Fruit fly (Drosophila melanogaster) whole organism, embryonic: ENCODE measurements around the gene jus.

Experiments
- Adf1 ChIP-seq: fragments of 200-800 bp; sonication (Bioruptor generic); IDR thresholded peaks from 2 replicates; pipeline ENCODE4 v1.3.6; 2022; ENCODE audit warnings: missing biosample characterization, missing genetic modification characterization
- Asciz ChIP-seq: fragments of 200-800 bp; sonication (Bioruptor generic); optimal IDR thresholded peaks from 2 replicates; lab custom pipeline; 2017; ENCODE audit warnings: missing biosample characterization, mild to moderate bottlenecking, missing genetic modification characterization, missing genetic modification reagents
- B-H1 ChIP-seq: fragments of 200-800 bp; sonication (Bioruptor generic); IDR thresholded peaks from 3 replicates; pipeline ENCODE4 v1.3.6; 2022; ENCODE audit warnings: missing biosample characterization, missing genetic modification characterization
- CG12104 ChIP-seq: fragments of 200-800 bp; sonication (Bioruptor generic); optimal IDR thresholded peaks from 3 replicates; lab custom pipeline; 2016; ENCODE audit warnings: missing biosample characterization, missing genetic modification characterization
- CG12391 ChIP-seq: fragments of 200-800 bp; sonication (Bioruptor generic); optimal IDR thresholded peaks from 3 replicates; lab custom pipeline; 2018; ENCODE audit warnings: missing biosample characterization, mild to moderate bottlenecking, missing genetic modification characterization, moderate library complexity
- CG12769 ChIP-seq: fragments of 200-800 bp; sonication (Bioruptor generic); optimal IDR thresholded peaks from 2 replicates; lab custom pipeline; 2019; ENCODE audit warnings: missing biosample characterization, mild to moderate bottlenecking, missing genetic modification characterization, moderate library complexity
- CG13624 ChIP-seq: fragments of 200-800 bp; sonication (Bioruptor generic); optimal IDR thresholded peaks from 2 replicates; lab custom pipeline; 2016; ENCODE audit warnings: missing biosample characterization, missing genetic modification characterization
- CG13775 ChIP-seq: fragments of 200-800 bp; sonication (Bioruptor generic); optimal IDR thresholded peaks from 3 replicates; lab custom pipeline; 2017; ENCODE audit warnings: missing biosample characterization, mild to moderate bottlenecking, missing genetic modification characterization
- CG14014 ChIP-seq: fragments of 200-800 bp; sonication (Bioruptor generic); IDR thresholded peaks from 2 replicates; pipeline ENCODE4 v1.3.6; 2022; ENCODE audit warnings: missing biosample characterization, missing genetic modification characterization
- CG15514 ChIP-seq: fragments of 200-800 bp; sonication (Bioruptor generic); optimal IDR thresholded peaks from 3 replicates; lab custom pipeline; 2017; ENCODE audit warnings: missing biosample characterization, missing genetic modification characterization, mild to moderate bottlenecking, moderate library complexity, missing genetic modification reagents
- CG18262 ChIP-seq: fragments of 200-800 bp; optimal IDR thresholded peaks from 3 replicates; lab custom pipeline; 2019; ENCODE audit warnings: missing biosample characterization, mild to moderate bottlenecking, missing genetic modification characterization, moderate library complexity
- CG3065 ChIP-seq: fragments of 200-800 bp; sonication (Bioruptor generic); optimal IDR thresholded peaks from 2 replicates; lab custom pipeline; 2016; ENCODE audit warnings: missing biosample characterization, missing genetic modification characterization
- CG32532 ChIP-seq: fragments of 200-800 bp; sonication (Bioruptor generic); IDR thresholded peaks from 2 replicates; pipeline ENCODE4 v1.3.6; 2022; ENCODE audit warnings: missing biosample characterization, missing genetic modification characterization
- CG3726 ChIP-seq: fragments of 200-800 bp; sonication (Bioruptor generic); IDR thresholded peaks from 3 replicates; pipeline ENCODE4, ENCODE4 v1.3.6; 2022; ENCODE audit warnings: missing biosample characterization, missing genetic modification characterization
- CG4360 ChIP-seq: fragments of 200-800 bp; sonication (Bioruptor generic); IDR thresholded peaks from 2 replicates; pipeline ENCODE4 v1.3.6; 2022; ENCODE audit warnings: missing biosample characterization, missing genetic modification characterization
- CG6854 ChIP-seq: fragments of 200-800 bp; sonication (Bioruptor generic); optimal IDR thresholded peaks from 3 replicates; lab custom pipeline; 2017; ENCODE audit warnings: missing biosample characterization, mild to moderate bottlenecking, missing genetic modification characterization
- CG7271 ChIP-seq: fragments of 200-800 bp; sonication (Bioruptor generic); optimal IDR thresholded peaks from 2 replicates; lab custom pipeline; 2018; ENCODE audit warnings: missing biosample characterization, mild to moderate bottlenecking, missing genetic modification characterization, moderate library complexity
- CG7556 ChIP-seq: fragments of 200-800 bp; sonication (Bioruptor generic); optimal IDR thresholded peaks from 2 replicates; lab custom pipeline; 2017; ENCODE audit warnings: missing biosample characterization, mild to moderate bottlenecking, missing genetic modification characterization
- CG7839 ChIP-seq: fragments of 200-800 bp; sonication (Bioruptor generic); optimal IDR thresholded peaks from 3 replicates; lab custom pipeline; 2018; ENCODE audit warnings: missing biosample characterization, mild to moderate bottlenecking, missing genetic modification characterization, moderate library complexity
- CG8388 ChIP-seq: fragments of 200-800 bp; sonication (Bioruptor generic); optimal IDR thresholded peaks from 2 replicates; lab custom pipeline; 2019; ENCODE audit warnings: missing biosample characterization, mild to moderate bottlenecking, missing genetic modification characterization, moderate library complexity
- CG9876 ChIP-seq: fragments of 200-800 bp; sonication (Bioruptor generic); optimal IDR thresholded peaks from 2 replicates; lab custom pipeline; 2016; ENCODE audit warnings: missing biosample characterization, missing genetic modification characterization
- Dbx ChIP-seq: fragments of 200-800 bp; sonication (Bioruptor generic); IDR thresholded peaks from 3 replicates; pipeline ENCODE4 v1.3.6; 2022; ENCODE audit warnings: missing biosample characterization, missing genetic modification characterization
- Doc3 ChIP-seq: fragments of 200-800 bp; sonication (Bioruptor generic); IDR thresholded peaks from 3 replicates; pipeline ENCODE4 v1.3.6; 2022; ENCODE audit warnings: missing biosample characterization, missing genetic modification characterization; ENCODE audit not compliant: partially characterized antibody
- Dp ChIP-seq: fragments of 200-800 bp; sonication (Bioruptor generic); optimal IDR thresholded peaks from 2 replicates; lab custom pipeline; 2018; ENCODE audit warnings: missing biosample characterization, mild to moderate bottlenecking, missing genetic modification characterization, moderate library complexity
- Hmr ChIP-seq: fragments of 200-800 bp; sonication (Bioruptor generic); optimal IDR thresholded peaks from 3 replicates; lab custom pipeline; 2017; ENCODE audit warnings: mild to moderate bottlenecking, missing biosample characterization, missing genetic modification reagents, missing genetic modification characterization
- Hr51 ChIP-seq, 2 experiments: fragments of 200-800 bp; sonication (Bioruptor generic); optimal IDR thresholded peaks; 2 replicates in 1 of 2; 3 replicates in 1 of 2; lab custom pipeline; 2016 to 2018; ENCODE audit warnings: missing biosample characterization in 2 of 2, missing genetic modification characterization in 2 of 2, mild to moderate bottlenecking in 1 of 2, moderate library complexity in 1 of 2
- NC2α ChIP-seq: fragments of 200-800 bp; sonication (Bioruptor generic); optimal IDR thresholded peaks from 2 replicates; lab custom pipeline; 2016; ENCODE audit warnings: missing biosample characterization, missing genetic modification characterization
- Nf-YB ChIP-seq: fragments of 200-800 bp; sonication (Bioruptor generic); optimal IDR thresholded peaks from 3 replicates; lab custom pipeline; 2019; ENCODE audit warnings: missing biosample characterization, mild to moderate bottlenecking, missing genetic modification characterization, moderate library complexity
- Nf-YC ChIP-seq: fragments of 200-800 bp; optimal IDR thresholded peaks from 3 replicates; lab custom pipeline; 2019; ENCODE audit warnings: missing biosample characterization, mild to moderate bottlenecking, missing genetic modification characterization, moderate library complexity
- NfI ChIP-seq: fragments of 200-800 bp; sonication (Bioruptor generic); optimal IDR thresholded peaks from 3 replicates; lab custom pipeline; 2018; ENCODE audit warnings: missing biosample characterization, mild to moderate bottlenecking, missing genetic modification characterization, moderate library complexity
- Sox100B ChIP-seq: fragments of 200-800 bp; sonication (Bioruptor generic); optimal IDR thresholded peaks from 3 replicates; lab custom pipeline; 2018; ENCODE audit warnings: missing biosample characterization, mild to moderate bottlenecking, missing genetic modification characterization
- YL-1 ChIP-seq: fragments of 200-800 bp; sonication (Bioruptor generic); optimal IDR thresholded peaks from 3 replicates; lab custom pipeline; 2017; ENCODE audit warnings: missing biosample characterization, mild to moderate bottlenecking, missing genetic modification characterization
- al ChIP-seq: fragments of 200-800 bp; sonication (Bioruptor generic); IDR thresholded peaks from 2 replicates; pipeline ENCODE4 v1.3.6; 2022; ENCODE audit warnings: missing biosample characterization, missing genetic modification characterization
- btn ChIP-seq: fragments of 200-800 bp; sonication (Bioruptor generic); optimal IDR thresholded peaks from 2 replicates; lab custom pipeline; 2016; ENCODE audit warnings: missing biosample characterization, missing genetic modification characterization
- dmrt99B ChIP-seq: fragments of 200-800 bp; sonication (Bioruptor generic); optimal IDR thresholded peaks from 2 replicates; lab custom pipeline; 2018; ENCODE audit warnings: missing biosample characterization, mild to moderate bottlenecking, missing genetic modification characterization, moderate library complexity
- ems ChIP-seq: fragments of 200-800 bp; sonication (Bioruptor generic); optimal IDR thresholded peaks from 3 replicates; lab custom pipeline; 2016; ENCODE audit warnings: missing biosample characterization, missing genetic modification characterization
- grau ChIP-seq: fragments of 200-800 bp; optimal IDR thresholded peaks from 3 replicates; lab custom pipeline; 2019; ENCODE audit warnings: missing biosample characterization, mild to moderate bottlenecking, missing genetic modification characterization, moderate library complexity
- grn ChIP-seq: fragments of 200-800 bp; sonication (Bioruptor generic); optimal IDR thresholded peaks from 3 replicates; lab custom pipeline; 2017; ENCODE audit warnings: missing biosample characterization, missing genetic modification characterization
- hb ChIP-seq: fragments of 200-800 bp; sonication (Bioruptor generic); IDR thresholded peaks from 3 replicates; pipeline ENCODE4 v1.3.6; 2022; ENCODE audit warnings: missing biosample characterization, missing genetic modification characterization; ENCODE audit not compliant: partially characterized antibody
- nerfin-1 ChIP-seq: fragments of 200-800 bp; sonication (Bioruptor generic); optimal IDR thresholded peaks from 3 replicates; lab custom pipeline; 2019; ENCODE audit warnings: missing biosample characterization, mild to moderate bottlenecking, missing genetic modification characterization, moderate library complexity
- nmo ChIP-seq: fragments of 200-800 bp; sonication (Bioruptor generic); optimal IDR thresholded peaks from 2 replicates; lab custom pipeline; 2018; ENCODE audit warnings: missing biosample characterization, mild to moderate bottlenecking, missing genetic modification characterization, moderate library complexity
- oc ChIP-seq: fragments of 200-800 bp; sonication (Bioruptor generic); optimal IDR thresholded peaks from 2 replicates; lab custom pipeline; 2018; ENCODE audit warnings: missing biosample characterization, mild to moderate bottlenecking, missing genetic modification characterization, moderate library complexity
- pfk ChIP-seq: fragments of 200-800 bp; sonication (Bioruptor generic); optimal IDR thresholded peaks from 2 replicates; lab custom pipeline; 2018; ENCODE audit warnings: missing biosample characterization, mild to moderate bottlenecking, missing genetic modification characterization, moderate library complexity
- pum ChIP-seq: fragments of 200-800 bp; sonication (Bioruptor generic); optimal IDR thresholded peaks from 2 replicates; lab custom pipeline; 2016; ENCODE audit warnings: missing biosample characterization, missing genetic modification characterization
- repo ChIP-seq: fragments of 200-800 bp; sonication (Bioruptor generic); optimal IDR thresholded peaks from 2 replicates; lab custom pipeline; 2016; ENCODE audit warnings: missing biosample characterization, missing genetic modification characterization
- sens-2 ChIP-seq: fragments of 200-800 bp; sonication (Bioruptor generic); IDR thresholded peaks from 2 replicates; pipeline ENCODE4 v1.3.6; 2022; ENCODE audit warnings: missing biosample characterization, missing genetic modification characterization
- wor ChIP-seq: fragments of 200-800 bp; sonication (Bioruptor generic); IDR thresholded peaks from 2 replicates; pipeline ENCODE4 v1.3.6; 2022; ENCODE audit warnings: missing biosample characterization, missing genetic modification characterization
- zen ChIP-seq: fragments of 200-800 bp; sonication (Bioruptor generic); optimal IDR thresholded peaks from 3 replicates; lab custom pipeline; 2018; ENCODE audit warnings: missing biosample characterization, mild to moderate bottlenecking, missing genetic modification characterization, moderate library complexity
- zfh1 ChIP-seq: fragments of 200-800 bp; sonication (Bioruptor generic); IDR thresholded peaks from 3 replicates; pipeline ENCODE4 v1.3.6; 2022; ENCODE audit warnings: missing biosample characterization, missing genetic modification characterization
- zfh2 ChIP-seq: fragments of 200-800 bp; sonication (Bioruptor generic); optimal IDR thresholded peaks from 2 replicates; lab custom pipeline; 2016; ENCODE audit warnings: missing biosample characterization, missing genetic modification characterization

jus gene

DNA sequence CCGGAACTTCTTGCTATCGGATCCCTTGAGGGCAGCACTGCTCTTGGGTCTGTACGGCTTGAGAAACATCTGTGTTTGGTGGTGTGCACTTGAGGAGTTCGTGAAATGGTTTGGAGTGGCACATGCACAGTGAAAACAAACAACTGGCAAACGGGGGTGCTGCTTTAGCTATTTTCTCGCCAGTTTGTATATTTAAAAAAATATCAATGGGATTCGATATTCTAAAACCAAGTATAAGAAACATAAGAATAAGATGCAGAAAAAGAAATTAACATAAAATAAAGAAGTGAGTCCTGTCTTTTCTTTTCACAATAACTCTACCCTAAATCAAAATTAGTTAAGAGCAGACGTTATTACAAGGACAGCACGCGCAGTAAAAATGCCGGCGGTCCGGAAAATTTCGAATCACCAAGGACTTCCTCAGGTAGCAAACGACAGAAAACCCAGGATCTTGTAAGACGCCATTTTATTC is 43.1 kb downstream of the jus start, which contains the start of gene eIF2D (continued):
- TF ChIP-seq Doc3 (GFP tag; lab: Robert Waterston, UW) (no peak), CG3726 (no peak), CG6854 (peak; percentile 62), CG7556 (GFP tag; lab: Kevin White, UChicago) (peak; percentile 66), zen (tag; lab: Kevin White, UChicago) (peak; percentile 56), dmrt99B (tag; lab: Kevin White, UChicago) (no peak), CG7271 (tag; lab: Kevin White, UChicago) (peak; percentile 24), B-H1 (GFP tag; lab: Robert Waterston, UW) (peak; percentile 25; the same call in 1 of the 3 replicates), CG9876 (no peak), CG12104 (GFP tag; lab: Kevin White, UChicago) (peak; percentile 65), grn (GFP tag; lab: Kevin White, UChicago) (no peak), grau (tag; lab: Kevin White, UChicago) (peak; percentile 69), wor (GFP tag; lab: Robert Waterston, UW) (peak; percentile 19; the same call in 1 of the 2 replicates), Asciz (GFP tag; lab: Kevin White, UChicago) (no peak), CG18262 (peak; percentile 72), CG3065 (GFP tag; lab: Kevin White, UChicago) (no peak), CG8388 (GFP tag; lab: Kevin White, UChicago) (peak; percentile 45), oc (no peak), Nf-YB (GFP tag; lab: Kevin White, UChicago) (peak; percentile 19), nerfin-1 (tag; lab: Kevin White, UChicago) (peak; percentile 64), Hr51 (GFP tag; optimal IDR thresholded peaks at IDR 0.05; lab: Kevin White, UChicago) (peak in 1 of 2 experiments; percentile 67), sens-2 (GFP tag; lab: Robert Waterston, UW) (peak; percentile 40; the same call in 1 of the 2 replicates), zfh1 (GFP tag; lab: Robert Waterston, UW) (peak; percentile 56; the same call in 2 of the 3 replicates), pum (GFP tag; lab: Kevin White, UChicago) (no peak), CG12769 (tag; lab: Kevin White, UChicago) (peak; percentile 36), Nf-YC (tag; lab: Kevin White, UChicago) (peak; percentile 50), CG12391 (tag; lab: Kevin White, UChicago) (peak; percentile 71), CG15514 (GFP tag; lab: Kevin White, UChicago) (peak; percentile 77), CG7839 (tag; lab: Kevin White, UChicago) (peak; percentile 67), Dbx (GFP tag; lab: Robert Waterston, UW) (no peak; the same call in 2 of the 3 replicates), Sox100B (GFP tag; lab: Kevin White, UChicago) (no peak), CG14014 (GFP tag; lab: Robert Waterston, UW) (peak; percentile 53; the same call in 1 of the 2 replicates), btn (GFP tag; lab: Kevin White, UChicago) (no peak), CG32532 (GFP tag; lab: Robert Waterston, UW) (peak; percentile 68), hb (GFP tag; lab: Robert Waterston, UW) (no peak), NC2α (GFP tag; lab: Kevin White, UChicago) (no peak), CG13624 (GFP tag; lab: Kevin White, UChicago) (peak; percentile 51), NfI (peak; percentile 41), CG13775 (peak; percentile 60), zfh2 (GFP tag; lab: Kevin White, UChicago) (peak; percentile 29), Dp (GFP tag; lab: Kevin White, UChicago) (peak; percentile 1), nmo (peak; percentile 69), Adf1 (GFP tag; lab: Robert Waterston, UW) (no peak), repo (no peak), YL-1 (GFP tag; lab: Kevin White, UChicago) (no peak), pfk (GFP tag; lab: Kevin White, UChicago) (no peak), CG4360 (GFP tag; lab: Robert Waterston, UW) (0 out of 2 replicates have a peak, but pooled peaks have one; percentile 34), ems (GFP tag; lab: Kevin White, UChicago) (peak; percentile 27), Hmr (GFP tag; lab: Kevin White, UChicago) (peak; percentile 65), al (GFP tag; lab: Robert Waterston, UW) (peak; percentile 18; the same call in 1 of the 2 replicates)
